Fruit fly (Drosophila melanogaster): ENCODE measurements around the gene CG15177.

CG15177 gene

DNA sequence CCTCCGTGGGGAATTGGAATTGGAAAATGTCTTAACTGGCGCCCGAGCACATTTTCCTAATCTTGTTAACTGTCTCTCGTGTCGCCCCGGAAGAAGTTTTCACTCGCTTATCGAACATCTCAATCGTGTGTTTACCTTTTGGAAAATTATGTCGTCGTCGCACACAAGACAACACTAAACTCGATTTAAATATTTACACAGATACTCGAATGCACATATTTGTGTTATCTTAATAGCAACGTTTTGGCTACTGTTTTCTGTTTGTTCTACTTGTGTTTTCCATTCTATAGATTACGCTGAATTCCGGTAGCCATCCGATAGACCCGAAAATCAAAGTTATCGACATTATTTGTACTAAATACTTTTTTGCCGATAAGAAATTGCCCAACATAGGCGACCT is 38.1 kb upstream of the CG15177 start (continued):
- TF ChIP-seq pita (GFP tag; optimal IDR thresholded peaks at IDR 0.05) (no peak), hbn (GFP tag; IDR thresholded peaks at IDR 0.05; ENCODE audit: partially characterized antibody) (no peak), Opbp (GFP tag; IDR thresholded peaks at IDR 0.05; ENCODE audit: partially characterized antibody) (no peak), CG11695 (GFP tag; IDR thresholded peaks at IDR 0.05) (no peak), dpn (GFP tag; optimal IDR thresholded peaks at IDR 0.05) (no peak), Fer1 (GFP tag; optimal IDR thresholded peaks at IDR 0.05) (no peak), ewg (GFP tag; optimal IDR thresholded peaks at IDR 0.05) (no peak), H2.0 (GFP tag; IDR thresholded peaks at IDR 0.05) (no peak), HLHmδ (GFP tag; optimal IDR thresholded peaks at IDR 0.05) (peak; percentile 25), aop (GFP tag; IDR thresholded peaks at IDR 0.05) (no peak), twi (tag; optimal IDR thresholded peaks at IDR 0.05) (peak; percentile 46), bbx (GFP tag; IDR thresholded peaks at IDR 0.05; ENCODE audit: partially characterized antibody) (no peak), CG12104 (GFP tag; optimal IDR thresholded peaks at IDR 0.05) (no peak), Antp (GFP tag; optimal IDR thresholded peaks at IDR 0.05) (no peak), CG13424 (tag; optimal IDR thresholded peaks at IDR 0.05) (peak; percentile 19), CG18599 (GFP tag; optimal IDR thresholded peaks at IDR 0.05) (no peak), pros (GFP tag; optimal IDR thresholded peaks at IDR 0.05) (no peak), CG17612 (GFP tag; IDR thresholded peaks at IDR 0.05) (no peak), GATAe (GFP tag; conservative IDR thresholded peaks at IDR 0.05) (no peak), cas (GFP tag; IDR thresholded peaks at IDR 0.05) (no peak), CG15601 (tag; optimal IDR thresholded peaks at IDR 0.05) (peak; percentile 39), CG17829 (tag; optimal IDR thresholded peaks at IDR 0.05) (peak; percentile 13), z (GFP tag; IDR thresholded peaks at IDR 0.05) (no peak), repo (GFP tag; optimal IDR thresholded peaks at IDR 0.05) (no peak), bab2 (GFP tag; optimal IDR thresholded peaks at IDR 0.05) (peak; percentile 4), Ets65A (GFP tag) (no peak), CG7839 (tag; optimal IDR thresholded peaks at IDR 0.05) (no peak), Jarid2 (GFP tag; optimal IDR thresholded peaks at IDR 0.05) (no peak), fd102C (GFP tag; optimal IDR thresholded peaks at IDR 0.05) (peak; percentile 98), salm (tag; optimal IDR thresholded peaks at IDR 0.05) (peak; percentile 53), B-H1 (GFP tag; IDR thresholded peaks at IDR 0.05) (no peak), CG13123 (GFP tag; optimal IDR thresholded peaks at IDR 0.05) (peak; percentile 32), CG6854 (GFP tag; optimal IDR thresholded peaks at IDR 0.05) (no peak), pnt (GFP tag; optimal IDR thresholded peaks at IDR 0.05) (no peak), MTF-1 (GFP tag; optimal IDR thresholded peaks at IDR 0.05; ENCODE audit: borderline replicate concordance) (peak; percentile 56), CG1603 (tag; optimal IDR thresholded peaks at IDR 0.05) (peak; percentile 75), CG12071 (GFP tag; optimal IDR thresholded peaks at IDR 0.05) (no peak), Sin3A (optimal IDR thresholded peaks at IDR 0.05) (no peak), ttk (GFP tag; IDR thresholded peaks at IDR 0.05) (no peak), D19A (tag; optimal IDR thresholded peaks at IDR 0.05) (peak; percentile 28), toy (GFP tag; IDR thresholded peaks at IDR 0.05) (no peak), Dad (GFP tag; optimal IDR thresholded peaks at IDR 0.05) (no peak), bcd (GFP tag; optimal IDR thresholded peaks at IDR 0.05) (no peak), sd (tag; optimal IDR thresholded peaks at IDR 0.05) (peak; percentile 40), luna (GFP tag; optimal IDR thresholded peaks at IDR 0.05) (no peak), CG3281 (GFP tag; optimal IDR thresholded peaks at IDR 0.05) (no peak), ERR (GFP tag; optimal IDR thresholded peaks at IDR 0.05) (no peak), ap (GFP tag; IDR thresholded peaks at IDR 0.05) (no peak), yki (optimal IDR thresholded peaks at IDR 0.05) (no peak), danr (GFP tag; IDR thresholded peaks at IDR 0.05) (no peak), bigmax (GFP tag; optimal IDR thresholded peaks at IDR 0.05) (no peak), CG34224 (GFP tag; IDR thresholded peaks at IDR 0.05; ENCODE audit: partially characterized antibody) (no peak), CG1602 (GFP tag; optimal IDR thresholded peaks at IDR 0.05) (peak; percentile 33)
